Worm (Caenorhabditis elegans) whole organism, young adult: Measurements from ENCODE around the gene Y53G8AR.8.

ENCODE experiments used
- F49E8.2 ChIP-seq: sonication (generic microtip); optimal IDR thresholded peaks from 3 replicates; lab custom pipeline; 2017; ENCODE audit warnings: missing genetic modification characterization, mild to moderate bottlenecking, missing compliant biosample characterization, antibody characterized with exemption, moderate library complexity; ENCODE audit not compliant: insufficient read depth
- F52B5.7 ChIP-seq: sonication (generic microtip); optimal IDR thresholded peaks from 2 replicates; lab custom pipeline; 2016; ENCODE audit warnings: mild to moderate bottlenecking, missing genetic modification characterization, missing compliant biosample characterization
- ama-1 ChIP-seq, 3 experiments: fragments of 150-350 bp in 1 of 3; sonication (generic microtip) in 2 of 3; optimal IDR thresholded peaks; 2 replicates each; lab custom pipeline; 2014 to 2018; ENCODE audit warnings: missing biosample characterization in 2 of 3, missing genetic modification characterization in 2 of 3, missing genetic modification reagents in 2 of 3
- bed-1 ChIP-seq: fragments of 200-800 bp; sonication (Bioruptor generic); IDR thresholded peaks from 2 replicates; pipeline ENCODE4 v1.3.6; 2022; ENCODE audit warnings: missing genetic modification reagents, missing genetic modification characterization, missing compliant biosample characterization
- ceh-40 ChIP-seq: fragments of 200-800 bp; sonication (Bioruptor generic); IDR thresholded peaks from 2 replicates; pipeline ENCODE4 v1.3.6; 2022; ENCODE audit warnings: missing genetic modification characterization, missing compliant biosample characterization
- efl-1 ChIP-seq: fragments of 150-350 bp; optimal IDR thresholded peaks from 2 replicates; lab custom pipeline; 2014; ENCODE audit warnings: missing biosample characterization, missing genetic modification reagents, missing genetic modification characterization
- hrde-1 ChIP-seq: sonication (generic microtip); optimal IDR thresholded peaks from 2 replicates; lab custom pipeline; 2016; ENCODE audit warnings: missing genetic modification characterization, mild to moderate bottlenecking, missing compliant biosample characterization, moderate library complexity, missing genotype, missing genetic modification reagents, borderline replicate concordance
- lin-40 ChIP-seq: sonication (generic microtip); optimal IDR thresholded peaks from 2 replicates; lab custom pipeline; 2016; ENCODE audit warnings: missing genetic modification characterization, mild to moderate bottlenecking, missing compliant biosample characterization, missing genotype, missing genetic modification reagents
- madf-6 ChIP-seq: fragments of 200-800 bp; sonication (Bioruptor generic); IDR thresholded peaks from 2 replicates; pipeline ENCODE4 v1.3.6; 2022; ENCODE audit warnings: missing genetic modification reagents, missing genetic modification characterization, missing compliant biosample characterization
- nfya-1 ChIP-seq: sonication (generic microtip); optimal IDR thresholded peaks from 2 replicates; lab custom pipeline; 2017; ENCODE audit warnings: antibody characterized with exemption, missing compliant biosample characterization, missing genetic modification characterization, borderline replicate concordance; ENCODE audit not compliant: insufficient read depth

DNA sequence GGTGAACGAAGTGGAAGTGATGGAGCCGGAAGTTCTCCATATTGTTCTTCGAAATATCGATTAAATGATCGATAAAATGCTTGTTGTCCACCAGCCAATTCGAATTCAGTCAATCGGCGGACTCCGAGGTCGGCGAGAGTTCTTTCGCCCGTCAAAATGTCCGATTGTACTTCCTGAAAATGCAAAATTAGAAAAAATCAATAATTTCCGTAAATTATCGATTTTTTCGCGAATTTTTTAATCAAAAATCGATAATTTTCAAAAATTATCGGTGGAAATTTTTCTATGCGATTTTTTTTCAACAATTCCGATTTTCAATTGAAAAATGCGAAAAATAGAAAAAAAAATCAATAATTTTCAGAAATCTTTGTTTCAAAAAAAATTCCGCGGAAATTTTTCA lies 52.2 kb downstream of the Y53G8AR.8 start:
- TF ChIP-seq F52B5.7 (tag; lab: Kevin White, UChicago) (no peak), ama-1 (optimal IDR thresholded peaks at IDR 0.05; lab: Kevin White, UChicago) (no peak), ama-1 (GFP tag; optimal IDR thresholded peaks at IDR 0.05; lab: Kevin White, UChicago) (no peak), efl-1 (GFP tag; lab: Kevin White, UChicago) (no peak), nfya-1 (tag; lab: Kevin White, UChicago) (no peak), bed-1 (no peak), lin-40 (no peak), ceh-40 (GFP tag; lab: Robert Waterston, UW) (no peak), hrde-1 (tag; lab: Kevin White, UChicago) (no peak), F49E8.2 (tag; lab: Kevin White, UChicago) (no peak), madf-6 (no peak)
